Fruit fly (Drosophila melanogaster): ENCODE data around the gene CG31869.

CG31869 gene

DNA sequence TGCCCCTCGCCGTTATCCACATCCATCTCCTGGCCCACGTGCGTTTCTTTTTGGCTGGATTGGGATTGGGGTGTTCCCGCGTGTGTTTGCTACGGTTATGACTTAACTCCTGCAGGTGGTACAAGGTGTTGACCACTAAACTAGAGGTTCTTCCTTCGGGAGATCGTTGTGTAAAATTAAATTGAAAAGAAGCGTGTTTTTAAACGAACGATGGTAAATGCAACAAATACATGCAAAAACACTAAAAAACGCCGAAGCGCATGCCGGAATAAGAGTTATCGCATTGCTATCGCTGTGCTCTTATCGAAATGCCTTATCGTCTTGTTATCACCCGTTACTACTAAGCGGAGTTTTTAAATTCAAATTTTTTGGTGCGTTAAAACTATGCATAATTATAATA, 31.2 kb downstream of the CG31869 start, which contains the start of gene CG6724 (continued):
- TF ChIP-seq CG1529 (GFP tag; optimal IDR thresholded peaks at IDR 0.05) = no peak
- no peak for TF ChIP-seq CG3163 (GFP tag; optimal IDR thresholded peaks at IDR 0.05)
- TF ChIP-seq CG14860 (GFP tag; IDR thresholded peaks at IDR 0.05; ENCODE audit: partially characterized antibody) = peak; percentile 45
- peak; percentile 61; the same call in 2 of the 3 replicates for TF ChIP-seq CG7963 (GFP tag; IDR thresholded peaks at IDR 0.05; ENCODE audit: partially characterized antibody)
- no peak for TF ChIP-seq CG12769 (tag; optimal IDR thresholded peaks at IDR 0.05)
- TF ChIP-seq CG14667 (GFP tag; IDR thresholded peaks at IDR 0.05) = no peak
- TF ChIP-seq fd96Cb (tag; optimal IDR thresholded peaks at IDR 0.05) = no peak
- no peak for TF ChIP-seq Taf1 (GFP tag; IDR thresholded peaks at IDR 0.05)
- TF ChIP-seq Sox100B (GFP tag; optimal IDR thresholded peaks at IDR 0.05) = no peak
- no peak for TF ChIP-seq CG2120 (GFP tag; optimal IDR thresholded peaks at IDR 0.05)
- TF ChIP-seq lov (optimal IDR thresholded peaks at IDR 0.05) = no peak
- no peak for TF ChIP-seq lov (GFP tag; IDR thresholded peaks at IDR 0.05)
- no peak for TF ChIP-seq peb (GFP tag; IDR thresholded peaks at IDR 0.05)
- TF ChIP-seq CG10959 (GFP tag; IDR thresholded peaks at IDR 0.05) = no peak
- TF ChIP-seq CG16815 (GFP tag; optimal IDR thresholded peaks at IDR 0.05) = no peak
- peak; percentile 54 for TF ChIP-seq YL-1 (GFP tag; optimal IDR thresholded peaks at IDR 0.05)
- TF ChIP-seq sna (GFP tag; IDR thresholded peaks at IDR 0.05; ENCODE audit: partially characterized antibody) = peak; percentile 63; the same call in 1 of the 2 replicates
- no peak for TF ChIP-seq CG11093 (GFP tag; IDR thresholded peaks at IDR 0.05)
- no peak for TF ChIP-seq gem (tag; optimal IDR thresholded peaks at IDR 0.05)
- no peak for TF ChIP-seq Ada2b (GFP tag; IDR thresholded peaks at IDR 0.05)
- TF ChIP-seq CG12155 (GFP tag; optimal IDR thresholded peaks at IDR 0.05) = no peak
- no peak for TF ChIP-seq CG1602 (GFP tag; optimal IDR thresholded peaks at IDR 0.05)
- no peak for TF ChIP-seq CG14965 (GFP tag; optimal IDR thresholded peaks at IDR 0.05; ENCODE audit: borderline replicate concordance)
- no peak for TF ChIP-seq ab (GFP tag; optimal IDR thresholded peaks at IDR 0.05)
- TF ChIP-seq MTF-1 (GFP tag; optimal IDR thresholded peaks at IDR 0.05; ENCODE audit: borderline replicate concordance) = no peak
- TF ChIP-seq CG9609 (GFP tag; optimal IDR thresholded peaks at IDR 0.05) = no peak
- TF ChIP-seq Awh (GFP tag; IDR thresholded peaks at IDR 0.05) = no peak
- TF ChIP-seq scrt (GFP tag; optimal IDR thresholded peaks at IDR 0.05) = peak; percentile 56
- TF ChIP-seq pzg (GFP tag; optimal IDR thresholded peaks at IDR 0.05) = peak; percentile 77
- no peak for TF ChIP-seq CG4328 (GFP tag; optimal IDR thresholded peaks at IDR 0.05)
- peak; percentile 80 for TF ChIP-seq Sry-δ (GFP tag; optimal IDR thresholded peaks at IDR 0.05)
- TF ChIP-seq Dref (GFP tag; IDR thresholded peaks at IDR 0.05) = peak; percentile 95
- no peak for TF ChIP-seq sr (GFP tag; IDR thresholded peaks at IDR 0.05)
- peak; percentile 65 for TF ChIP-seq BEAF-32 (GFP tag; optimal IDR thresholded peaks at IDR 0.05)
- no peak for TF ChIP-seq slou (GFP tag; optimal IDR thresholded peaks at IDR 0.05)
- peak; percentile 28; the same call in 1 of the 3 replicates for TF ChIP-seq Doc3 (GFP tag; IDR thresholded peaks at IDR 0.05; ENCODE audit: partially characterized antibody)
- TF ChIP-seq pita (GFP tag; optimal IDR thresholded peaks at IDR 0.05) = no peak
- no peak for TF ChIP-seq CG8765 (GFP tag; IDR thresholded peaks at IDR 0.05)
- no peak for TF ChIP-seq sc (optimal IDR thresholded peaks at IDR 0.05)
- TF ChIP-seq sc (GFP tag; optimal IDR thresholded peaks at IDR 0.05) = no peak
- TF ChIP-seq mirr (GFP tag; optimal IDR thresholded peaks at IDR 0.05) = no peak
- TF ChIP-seq CG6689 (GFP tag; IDR thresholded peaks at IDR 0.05) = no peak
- no peak for TF ChIP-seq CG3847 (GFP tag; IDR thresholded peaks at IDR 0.05)
- no peak for TF ChIP-seq CG8478 (optimal IDR thresholded peaks at IDR 0.05)
- TF ChIP-seq Rfx (GFP tag; IDR thresholded peaks at IDR 0.05) = no peak
- TF ChIP-seq insv (GFP tag; optimal IDR thresholded peaks at IDR 0.05) = no peak
- no peak for TF ChIP-seq disco-r (GFP tag; optimal IDR thresholded peaks at IDR 0.05)
- no peak for TF ChIP-seq grau (tag; optimal IDR thresholded peaks at IDR 0.05)
- TF ChIP-seq Fer1 (GFP tag; optimal IDR thresholded peaks at IDR 0.05) = no peak
- TF ChIP-seq vnd (GFP tag; IDR thresholded peaks at IDR 0.05; ENCODE audit: partially characterized antibody) = peak; percentile 46; the same call in 2 of the 3 replicates
- peak; percentile 87 for TF ChIP-seq stwl (tag; optimal IDR thresholded peaks at IDR 0.05)
- no peak for TF ChIP-seq CG2199 (GFP tag; IDR thresholded peaks at IDR 0.05)
